Worm (Caenorhabditis elegans) whole organism, mixed stage, embryonic: ENCODE measurements around the gene srv-2.

ENCODE experiments used
- M03D4.4 ChIP-seq: sonication (generic microtip); optimal IDR thresholded peaks from 2 replicates; lab custom pipeline; 2017; ENCODE audit warnings: mild to moderate bottlenecking, missing genetic modification characterization, missing compliant biosample characterization
- drap-1 ChIP-seq: fragments of 200-800 bp; sonication (Bioruptor generic); optimal IDR thresholded peaks from 3 replicates; lab custom pipeline; 2018; ENCODE audit warnings: mild to moderate bottlenecking, missing genetic modification characterization, missing compliant biosample characterization
- flh-1 ChIP-seq: fragments of 200-800 bp; sonication (Bioruptor generic); optimal IDR thresholded peaks from 2 replicates; lab custom pipeline; 2018; ENCODE audit warnings: mild to moderate bottlenecking, missing genetic modification characterization, moderate library complexity, missing compliant biosample characterization
- ham-2 ChIP-seq: fragments of 200-800 bp; sonication (Bioruptor generic); optimal IDR thresholded peaks from 2 replicates; lab custom pipeline; 2018; ENCODE audit warnings: mild to moderate bottlenecking, missing genetic modification characterization, missing compliant biosample characterization
- mep-1 ChIP-seq: fragments of 150-350 bp; optimal IDR thresholded peaks from 2 replicates; lab custom pipeline; 2017; ENCODE audit warnings: missing biosample characterization, missing genetic modification reagents, missing genetic modification characterization, inconsistent platforms
- nhr-12 ChIP-seq: fragments of 150-350 bp; optimal IDR thresholded peaks from 2 replicates; lab custom pipeline; 2014; ENCODE audit warnings: missing biosample characterization, missing genetic modification characterization
- nhr-237 ChIP-seq: fragments of 150-350 bp; optimal IDR thresholded peaks from 2 replicates; lab custom pipeline; 2014; ENCODE audit warnings: missing biosample characterization, missing genetic modification characterization
- sptf-1 ChIP-seq: sonication (generic microtip); optimal IDR thresholded peaks from 2 replicates; lab custom pipeline; 2017; ENCODE audit warnings: mild to moderate bottlenecking, missing genetic modification characterization, moderate library complexity, missing compliant biosample characterization
- unc-62 ChIP-seq: fragments of 150-350 bp; optimal IDR thresholded peaks from 2 replicates; lab custom pipeline; 2014; ENCODE audit warnings: missing biosample characterization, missing genetic modification reagents, missing genetic modification characterization
- ztf-11 ChIP-seq: fragments of 150-350 bp; optimal IDR thresholded peaks from 2 replicates; lab custom pipeline; 2014; ENCODE audit warnings: missing biosample characterization, missing genetic modification characterization

ce11 chrII:10594312-10594711, 7.8 kb downstream of the srv-2 start:
- TF ChIP-seq sptf-1 (tag; lab: Kevin White, UChicago) (no peak), flh-1 (GFP tag; lab: Kevin White, UChicago) (no peak), ztf-11 (tag; lab: Kevin White, UChicago) (no peak), nhr-12 (tag; lab: Kevin White, UChicago) (no peak), unc-62 (GFP tag; lab: Kevin White, UChicago) (no peak), ham-2 (GFP tag; lab: Kevin White, UChicago) (no peak), mep-1 (tag; lab: Kevin White, UChicago) (no peak), nhr-237 (tag; lab: Kevin White, UChicago) (no peak), drap-1 (no peak), M03D4.4 (tag; lab: Kevin White, UChicago) (no peak)
